Worm (Caenorhabditis elegans): Measurements from ENCODE around the gene glr-7.
A peak's percentile ranks its signal among the peaks of the same experiment; 100 is the strongest.

The glr-7 gene

DNA sequence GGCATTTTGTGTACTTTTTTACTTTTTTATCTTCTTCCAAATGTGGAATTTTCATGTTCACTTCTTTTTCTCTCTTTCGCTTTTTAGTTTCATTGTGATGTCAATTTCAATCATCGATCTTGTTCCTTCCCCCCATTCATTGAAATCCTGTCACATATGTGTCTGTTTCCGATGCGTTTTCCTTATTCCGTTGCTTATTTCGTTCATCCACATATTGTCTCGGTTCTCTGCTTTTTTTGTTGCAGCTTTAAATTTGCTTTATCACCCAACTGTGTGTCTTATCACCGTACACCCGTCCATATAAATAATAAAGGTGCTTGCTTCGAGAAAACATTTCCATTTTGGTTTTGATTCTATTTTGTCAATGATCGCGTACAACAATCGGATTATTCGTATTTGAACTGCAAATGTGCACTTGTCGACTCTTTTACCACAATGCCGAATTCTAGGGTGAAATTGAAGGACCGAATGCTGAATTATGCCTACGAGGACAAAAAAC, 10.4 kb downstream of the glr-7 start, which contains the start of the genes C43H6.12 and trpp-12 (continued):
- TF ChIP-seq unc-98 (GFP tag; IDR thresholded peaks at IDR 0.05), result no peak

DNA sequence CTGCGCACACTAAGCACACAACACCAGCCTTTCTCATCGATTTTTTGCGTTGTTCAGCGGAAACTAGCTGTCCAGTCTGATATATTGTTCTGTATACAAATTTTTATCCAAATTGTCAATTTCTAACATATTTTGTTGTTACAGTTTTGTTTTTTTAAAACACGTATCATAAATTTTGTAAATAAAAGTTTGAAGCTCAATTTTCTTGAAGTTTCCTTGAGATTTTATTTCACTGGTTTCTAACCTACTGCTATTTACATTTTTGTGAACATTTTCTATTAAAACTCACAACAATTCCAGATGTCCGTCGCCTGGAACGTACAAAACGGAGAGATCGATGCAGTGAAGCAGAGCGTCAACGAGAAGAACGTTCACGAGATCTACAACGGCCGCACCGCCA, 12.5 kb downstream of the glr-7 start, which contains the start of gene mtpn-1:
TSS of gene mtpn-1 (plus strand) at position 301 of the 400 bp plus-strand sequence.
- no peak for TF ChIP-seq ztf-11 (tag; optimal IDR thresholded peaks at IDR 0.05)
- TF ChIP-seq nhr-85 (tag), result peak; percentile 56

- no peak for TF ChIP-seq mef-2 (tag; optimal IDR thresholded peaks at IDR 0.05)
- TF ChIP-seq mep-1 (tag; optimal IDR thresholded peaks at IDR 0.05), result no peak
- no peak for TF ChIP-seq hlh-4 (tag; optimal IDR thresholded peaks at IDR 0.05)
- TF ChIP-seq lin-14 (GFP tag; optimal IDR thresholded peaks at IDR 0.05), result no peak
- no peak for TF ChIP-seq nhr-47 (tag; optimal IDR thresholded peaks at IDR 0.05)
- TF ChIP-seq sox-4 (tag; optimal IDR thresholded peaks at IDR 0.05), result no peak
- no peak for TF ChIP-seq snu-23 (GFP tag; optimal IDR thresholded peaks at IDR 0.05)
- TF ChIP-seq fos-1 (tag; optimal IDR thresholded peaks at IDR 0.05), result no peak
- TF ChIP-seq nhr-11 (tag; optimal IDR thresholded peaks at IDR 0.05), result no peak
Observed at ce11 chrX:2403724-2404123, 16.0 kb downstream of the glr-7 start, which contains the start of gene C43H6.4. TSS of gene C43H6.4 (plus strand) at chrX:2404024.

DNA sequence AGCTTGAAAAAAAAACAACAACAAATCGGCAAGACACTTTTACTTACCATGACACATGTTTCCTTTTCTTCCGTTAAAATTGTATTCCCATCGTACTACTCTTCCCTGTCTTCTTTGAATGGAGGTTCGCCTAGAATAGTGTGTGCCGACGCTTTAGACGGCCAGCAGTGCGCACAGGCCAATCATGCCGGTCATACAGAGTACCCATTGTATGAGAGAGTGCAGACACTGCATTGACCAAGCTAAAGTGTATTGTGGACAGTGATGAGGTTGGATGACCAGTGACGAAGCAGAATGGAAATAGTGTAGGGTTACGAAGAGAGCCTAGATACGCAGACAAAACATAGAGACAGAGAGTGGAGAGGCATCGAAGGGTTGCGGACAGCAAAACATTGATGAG, 17.8 kb downstream of the glr-7 start, which contains the start of gene dhhc-9:
TSS of gene dhhc-9 (minus strand) at position 154 of the 400 bp plus-strand sequence.
- TF ChIP-seq ama-1 (optimal IDR thresholded peaks at IDR 0.05), result no peak
- TF ChIP-seq nhr-19 (GFP tag; conservative IDR thresholded peaks at IDR 0.05), result peak; percentile 30; the same call in 1 of the 2 replicates
- peak; percentile 44 for TF ChIP-seq xbp-1 (tag; optimal IDR thresholded peaks at IDR 0.05)
- no peak for TF ChIP-seq fkh-10 (GFP tag; optimal IDR thresholded peaks at IDR 0.05)
- peak; percentile 23 for TF ChIP-seq nhr-90 (tag; optimal IDR thresholded peaks at IDR 0.05; ENCODE audit: poor library complexity)
- TF ChIP-seq lin-14 (GFP tag; optimal IDR thresholded peaks at IDR 0.05), result peak; percentile 86
- TF ChIP-seq swsn-7 (tag; optimal IDR thresholded peaks at IDR 0.05), result peak; percentile 69
- no peak for TF ChIP-seq lin-39 (tag; optimal IDR thresholded peaks at IDR 0.05)
- TF ChIP-seq nhr-85 (tag), result peak; percentile 83
- TF ChIP-seq nhr-71 (tag; optimal IDR thresholded peaks at IDR 0.05), result peak; percentile 73
- TF ChIP-seq snu-23 (GFP tag; optimal IDR thresholded peaks at IDR 0.05), result peak; percentile 86
- TF ChIP-seq fos-1 (tag; optimal IDR thresholded peaks at IDR 0.05), result peak; percentile 24
- peak; percentile 43 for TF ChIP-seq snpc-4 (tag; optimal IDR thresholded peaks at IDR 0.05)
- peak; percentile 89 for TF ChIP-seq skn-1 (tag; optimal IDR thresholded peaks at IDR 0.05)
- TF ChIP-seq ceh-8 (GFP tag; optimal IDR thresholded peaks at IDR 0.05), result peak; percentile 45
- TF ChIP-seq sup-37 (GFP tag; optimal IDR thresholded peaks at IDR 0.05), result no peak
- TF ChIP-seq elt-2 (tag; optimal IDR thresholded peaks at IDR 0.05), result peak; percentile 13
- TF ChIP-seq nhr-11 (tag; optimal IDR thresholded peaks at IDR 0.05), result no peak
- TF ChIP-seq nhr-77 (tag; optimal IDR thresholded peaks at IDR 0.05), result no peak
- TF ChIP-seq mep-1 (tag; optimal IDR thresholded peaks at IDR 0.05), result peak; percentile 68
- TF ChIP-seq nhr-20 (tag; optimal IDR thresholded peaks at IDR 0.05), result peak; percentile 74
- no peak for TF ChIP-seq unc-62 (GFP tag; optimal IDR thresholded peaks at IDR 0.05)
- no peak for TF ChIP-seq tlp-1 (tag; optimal IDR thresholded peaks at IDR 0.05)
- TF ChIP-seq ceh-82 (tag; optimal IDR thresholded peaks at IDR 0.05), result peak; percentile 0 to 48 (median 13)
- peak; percentile 16 for TF ChIP-seq irx-1 (tag; optimal IDR thresholded peaks at IDR 0.05)
- peak; percentile 18 for TF ChIP-seq fkh-8 (tag; optimal IDR thresholded peaks at IDR 0.05)
- TF ChIP-seq ceh-90 (tag; optimal IDR thresholded peaks at IDR 0.05), result no peak
- TF ChIP-seq pax-3 (tag; optimal IDR thresholded peaks at IDR 0.05), result no peak
- TF ChIP-seq zip-4 (GFP tag; optimal IDR thresholded peaks at IDR 0.05), result no peak
- TF ChIP-seq unc-86 (tag; optimal IDR thresholded peaks at IDR 0.05), result peak; percentile 50
- TF ChIP-seq mdl-1 (tag; optimal IDR thresholded peaks at IDR 0.05), result peak in 1 of 2 experiments; percentile 62
- no peak for TF ChIP-seq C16A3.4 (tag; optimal IDR thresholded peaks at IDR 0.05)
- TF ChIP-seq grh-1 (GFP tag; IDR thresholded peaks at IDR 0.05), result peak; percentile 38; the same call in 1 of the 2 replicates
- no peak for TF ChIP-seq mef-2 (tag; optimal IDR thresholded peaks at IDR 0.05)
- TF ChIP-seq C34B4.2 (tag; optimal IDR thresholded peaks at IDR 0.05), result no peak
- TF ChIP-seq mab-9 (GFP tag; IDR thresholded peaks at IDR 0.05), result no peak
- TF ChIP-seq ztf-11 (tag; optimal IDR thresholded peaks at IDR 0.05), result peak in 1 of 2 experiments; percentile 24
- no peak for TF ChIP-seq ztf-4 (tag; optimal IDR thresholded peaks at IDR 0.05)
- peak; percentile 30 to 50 for TF ChIP-seq lsy-2 (tag; optimal IDR thresholded peaks at IDR 0.05)
- peak; percentile 39 to 50 for TF ChIP-seq lin-35 (GFP tag; optimal IDR thresholded peaks at IDR 0.05)
- no peak for TF ChIP-seq ces-1 (GFP tag; optimal IDR thresholded peaks at IDR 0.05)
- no peak for TF ChIP-seq sptf-1 (tag; optimal IDR thresholded peaks at IDR 0.05)

Measured in whole organism, L1 larva.